Worm (Caenorhabditis elegans) whole organism, L4 larva: ENCODE data around the gene ceh-33.

Experiments used
- F44E2.7 ChIP-seq: fragments of 200-800 bp; sonication (Bioruptor generic); IDR thresholded peaks from 2 replicates; pipeline ENCODE4 v2.1.2; 2022; ENCODE audit warnings: missing genetic modification characterization, missing compliant biosample characterization
- aly-2 ChIP-seq: sonication (generic microtip); optimal IDR thresholded peaks from 2 replicates; lab custom pipeline; 2018; ENCODE audit warnings: missing biosample characterization, missing genetic modification characterization
- cey-2 ChIP-seq: sonication (generic microtip); optimal IDR thresholded peaks from 3 replicates; lab custom pipeline; 2017; ENCODE audit warnings: missing genetic modification characterization, mild to moderate bottlenecking, missing compliant biosample characterization, antibody characterized with exemption, borderline replicate concordance; ENCODE audit not compliant: insufficient read depth
- lsy-2 ChIP-seq, 2 experiments: fragments of 150-350 bp in 1 of 2; sonication (generic microtip) in 1 of 2; optimal IDR thresholded peaks; 2 replicates each; lab custom pipeline; 2014 to 2017; ENCODE audit warnings: missing biosample characterization in 2 of 2, missing genetic modification characterization in 2 of 2
- mdl-1 ChIP-seq, 2 experiments: fragments of 150-350 bp in 1 of 2; sonication (generic microtip) in 1 of 2; optimal IDR thresholded peaks; 2 replicates each; lab custom pipeline; 2014 to 2017; ENCODE audit warnings: missing biosample characterization in 2 of 2, missing genetic modification characterization in 2 of 2
- nhr-11 ChIP-seq: fragments of 150-350 bp; optimal IDR thresholded peaks from 2 replicates; lab custom pipeline; 2014; ENCODE audit warnings: missing biosample characterization, missing genetic modification characterization
- pqm-1 ChIP-seq: sonication (generic microtip); optimal IDR thresholded peaks from 2 replicates; lab custom pipeline; 2017; ENCODE audit warnings: missing biosample characterization, missing genetic modification characterization
- snpc-4 ChIP-seq: fragments of 150-350 bp; optimal IDR thresholded peaks from 2 replicates; lab custom pipeline; 2014; ENCODE audit warnings: missing biosample characterization, missing genetic modification characterization
- zfp-2 ChIP-seq: sonication (generic microtip); optimal IDR thresholded peaks from 2 replicates; lab custom pipeline; 2016; ENCODE audit warnings: mild to moderate bottlenecking, missing genetic modification characterization, missing compliant biosample characterization

ce11 chrV:5273770-5274169 lies 50.7 kb downstream of the ceh-33 start, which contains the start of gene natc-2:
- TF ChIP-seq pqm-1 (no peak), zfp-2 (tag; lab: Kevin White, UChicago) (no peak), lsy-2 (tag; optimal IDR thresholded peaks at IDR 0.05; lab: Kevin White, UChicago) (no peak), cey-2 (no peak), nhr-11 (tag; lab: Kevin White, UChicago) (no peak), snpc-4 (tag; lab: Kevin White, UChicago) (no peak), aly-2 (no peak), F44E2.7 (GFP tag; lab: Robert Waterston, UW) (no peak), mdl-1 (tag; optimal IDR thresholded peaks at IDR 0.05; lab: Kevin White, UChicago) (no peak)
